Worm (Caenorhabditis elegans): ENCODE measurements around the gene rgs-5.

Gene rgs-5

DNA sequence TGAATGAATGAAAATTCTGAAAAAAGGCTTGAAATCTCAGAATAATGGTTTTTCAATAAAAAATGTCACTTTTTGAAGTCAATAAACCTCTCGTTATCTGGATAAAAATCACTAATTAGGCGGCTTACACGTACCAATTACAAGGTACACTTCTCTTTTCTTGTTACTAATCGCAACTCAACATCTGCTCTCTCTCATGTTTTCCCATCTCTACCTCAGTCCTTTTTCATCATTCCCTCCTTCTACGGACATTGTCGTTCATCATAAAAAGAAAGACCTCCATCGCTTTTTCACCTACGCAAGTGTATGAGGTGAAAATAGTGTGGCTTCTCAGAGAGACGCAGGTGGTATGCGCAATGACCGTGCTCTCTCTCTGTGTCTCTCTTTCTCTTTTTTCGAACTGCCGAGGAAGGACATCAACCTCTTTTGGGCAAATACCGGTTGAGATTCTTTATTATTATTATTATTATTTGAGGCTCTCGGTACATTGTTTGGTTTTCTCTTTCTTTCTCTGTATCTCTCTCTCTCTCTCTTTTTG lies 30.3 kb upstream of the rgs-5 start (continued):
- TF ChIP-seq blmp-1 (tag; optimal IDR thresholded peaks at IDR 0.05; ENCODE audit: insufficient read depth): no peak
- peak; percentile 49 for TF ChIP-seq fos-1 (tag; optimal IDR thresholded peaks at IDR 0.05)
- no peak for TF ChIP-seq lin-11 (tag; optimal IDR thresholded peaks at IDR 0.05)
- no peak for TF ChIP-seq snpc-4 (tag; optimal IDR thresholded peaks at IDR 0.05)
- TF ChIP-seq zag-1 (tag; optimal IDR thresholded peaks at IDR 0.05): no peak
- TF ChIP-seq nhr-237 (tag; optimal IDR thresholded peaks at IDR 0.05): no peak
- no peak for TF ChIP-seq nhr-77 (tag; optimal IDR thresholded peaks at IDR 0.05)
- TF ChIP-seq Y55F3AM.14 (GFP tag; optimal IDR thresholded peaks at IDR 0.05): no peak
- no peak for TF ChIP-seq unc-55 (GFP tag; optimal IDR thresholded peaks at IDR 0.05)
- TF ChIP-seq peb-1 (tag; optimal IDR thresholded peaks at IDR 0.05): no peak
- no peak for TF ChIP-seq alr-1 (tag; optimal IDR thresholded peaks at IDR 0.05)
- no peak for TF ChIP-seq nhr-11 (tag; optimal IDR thresholded peaks at IDR 0.05)
- no peak for TF ChIP-seq nhr-23 (tag; optimal IDR thresholded peaks at IDR 0.05)
- peak; percentile 5 for TF ChIP-seq F13H6.1 (tag; optimal IDR thresholded peaks at IDR 0.05)

ce11 chrIII:5674196-5674595 lies 24.2 kb upstream of the rgs-5 start:
- TF ChIP-seq egl-27 (tag; optimal IDR thresholded peaks at IDR 0.05) (no peak), fos-1 (tag; optimal IDR thresholded peaks at IDR 0.05) (no peak), peb-1 (tag; optimal IDR thresholded peaks at IDR 0.05) (no peak), nhr-25 (tag; optimal IDR thresholded peaks at IDR 0.05) (no peak), ztf-4 (tag; optimal IDR thresholded peaks at IDR 0.05) (no peak), blmp-1 (tag; optimal IDR thresholded peaks at IDR 0.05; ENCODE audit: insufficient read depth) (no peak)

DNA sequence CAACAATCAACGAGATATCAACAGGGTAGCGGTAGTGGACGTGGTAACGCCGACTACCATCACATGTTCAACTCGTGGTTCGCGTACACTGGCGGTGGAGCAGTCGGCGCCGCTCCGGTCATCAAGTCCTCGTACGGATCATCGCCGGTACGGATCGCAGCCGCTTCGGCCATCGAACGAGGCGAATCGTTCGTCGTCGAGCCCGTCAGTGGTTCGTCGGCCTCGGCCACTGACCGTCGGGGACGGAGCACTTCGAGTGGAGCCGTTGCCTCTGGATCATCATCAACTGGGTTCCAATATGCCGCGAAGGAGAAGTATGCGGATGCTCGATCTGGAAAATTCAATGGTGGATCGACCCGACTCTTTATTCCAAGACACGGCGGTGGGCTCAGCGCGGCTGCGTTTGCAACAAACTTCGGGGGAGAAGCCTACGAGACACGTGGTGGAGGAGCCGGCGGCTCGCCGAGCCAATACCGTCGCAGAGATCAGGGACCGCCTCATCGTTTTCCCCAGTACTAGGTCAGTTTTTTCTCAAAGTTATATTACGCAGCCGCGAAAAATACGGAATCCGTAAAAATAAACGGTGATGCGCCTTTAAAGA lies 22.9 kb upstream of the rgs-5 start:
- TF ChIP-seq nhr-237 (tag; optimal IDR thresholded peaks at IDR 0.05) (no peak), peb-1 (tag; optimal IDR thresholded peaks at IDR 0.05) (no peak), dmd-4 (tag; optimal IDR thresholded peaks at IDR 0.05) (no peak), lin-39 (tag; optimal IDR thresholded peaks at IDR 0.05) (no peak), mbf-1 (tag; optimal IDR thresholded peaks at IDR 0.05) (no peak), fos-1 (tag; optimal IDR thresholded peaks at IDR 0.05) (no peak), aly-2 (tag; optimal IDR thresholded peaks at IDR 0.05) (no peak), zag-1 (tag; optimal IDR thresholded peaks at IDR 0.05) (no peak), Y55F3AM.14 (GFP tag; optimal IDR thresholded peaks at IDR 0.05) (no peak), nhr-11 (tag; optimal IDR thresholded peaks at IDR 0.05) (no peak), nhr-77 (tag; optimal IDR thresholded peaks at IDR 0.05) (no peak), nhr-25 (tag; optimal IDR thresholded peaks at IDR 0.05) (no peak), nhr-21 (tag; optimal IDR thresholded peaks at IDR 0.05) (no peak)

- TF ChIP-seq zag-1 (tag; optimal IDR thresholded peaks at IDR 0.05) (no peak), gmeb-1 (tag; optimal IDR thresholded peaks at IDR 0.05) (no peak), peb-1 (tag; optimal IDR thresholded peaks at IDR 0.05) (no peak), mbf-1 (tag; optimal IDR thresholded peaks at IDR 0.05) (no peak), egl-27 (tag; optimal IDR thresholded peaks at IDR 0.05) (no peak), snpc-4 (tag; optimal IDR thresholded peaks at IDR 0.05) (no peak), nhr-23 (tag; optimal IDR thresholded peaks at IDR 0.05) (no peak), sma-9 (GFP tag; optimal IDR thresholded peaks at IDR 0.05) (no peak), sma-9 (tag; optimal IDR thresholded peaks at IDR 0.05) (no peak), ZK546.5 (tag; optimal IDR thresholded peaks at IDR 0.05) (no peak), lsy-2 (tag; optimal IDR thresholded peaks at IDR 0.05) (no peak), nhr-10 (tag; optimal IDR thresholded peaks at IDR 0.05) (no peak), nhr-77 (tag; optimal IDR thresholded peaks at IDR 0.05) (no peak)
Observed at ce11 chrIII:5677790-5678189, 20.6 kb upstream of the rgs-5 start, which contains the start of gene F54E7.9. Gene F54E7.9 (minus strand): TSS chrIII:5677890.

DNA sequence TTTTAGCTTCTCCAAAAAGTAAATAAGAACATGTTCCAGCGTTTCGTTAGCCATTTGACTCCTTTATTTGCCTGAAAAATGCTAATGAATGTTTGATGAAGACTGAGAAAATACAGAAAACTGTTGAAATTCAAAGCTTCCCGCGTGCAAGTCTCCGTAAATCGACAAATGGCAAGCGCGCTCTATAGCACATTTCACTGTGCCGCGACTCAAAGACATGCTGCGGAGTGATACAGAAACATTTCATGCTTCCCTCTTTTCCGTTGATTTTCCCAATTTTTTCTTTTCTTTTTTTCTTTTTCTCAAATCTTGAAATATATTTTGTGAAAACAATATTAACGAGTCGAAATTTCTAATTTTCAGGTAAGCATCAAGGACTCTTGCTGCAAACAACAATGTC lies 19.4 kb upstream of the rgs-5 start, which contains the start of the genes ska-3 and rps-12:
Gene ska-3, minus strand, starts transcription at position 71 of the 400 bp plus-strand sequence.
Gene rps-12, plus strand, starts transcription at position 364 of the 400 bp plus-strand sequence.
- TF ChIP-seq lin-39 (tag; optimal IDR thresholded peaks at IDR 0.05) (peak; percentile 85), nhr-77 (tag; optimal IDR thresholded peaks at IDR 0.05) (peak; percentile 94), ceh-16 (tag; optimal IDR thresholded peaks at IDR 0.05) (peak; percentile 94), unc-55 (GFP tag; optimal IDR thresholded peaks at IDR 0.05) (peak; percentile 100), lsy-2 (tag; optimal IDR thresholded peaks at IDR 0.05) (peak; percentile 94 to 98), aly-2 (tag; optimal IDR thresholded peaks at IDR 0.05) (no peak), ztf-1 (GFP tag; conservative IDR thresholded peaks at IDR 0.05) (no peak), dmd-4 (tag; optimal IDR thresholded peaks at IDR 0.05) (peak; percentile 79), nhr-129 (tag; optimal IDR thresholded peaks at IDR 0.05) (peak; percentile 99), skn-1 (tag; optimal IDR thresholded peaks at IDR 0.05) (peak; percentile 85), mdl-1 (tag; optimal IDR thresholded peaks at IDR 0.05) (peak; percentile 80 to 94), mab-5 (tag; optimal IDR thresholded peaks at IDR 0.05) (peak; percentile 97), elt-1 (tag; optimal IDR thresholded peaks at IDR 0.05) (no peak), peb-1 (tag; optimal IDR thresholded peaks at IDR 0.05) (no peak), nhr-10 (tag; optimal IDR thresholded peaks at IDR 0.05) (peak; percentile 90), lin-11 (tag; optimal IDR thresholded peaks at IDR 0.05) (peak; percentile 98), F13H6.1 (tag; optimal IDR thresholded peaks at IDR 0.05) (peak; percentile 98), unc-62 (GFP tag; optimal IDR thresholded peaks at IDR 0.05) (peak; percentile 84), sma-3 (GFP tag; optimal IDR thresholded peaks at IDR 0.05) (peak; percentile 99), lin-13 (GFP tag; optimal IDR thresholded peaks at IDR 0.05) (peak; percentile 98), C34F6.9 (tag; optimal IDR thresholded peaks at IDR 0.05) (peak; percentile 99), nhr-6 (tag; optimal IDR thresholded peaks at IDR 0.05) (peak; percentile 98), sem-4 (tag; optimal IDR thresholded peaks at IDR 0.05) (peak; percentile 99), elt-3 (tag; optimal IDR thresholded peaks at IDR 0.05) (no peak), ZK546.5 (tag; optimal IDR thresholded peaks at IDR 0.05) (peak; percentile 91), alr-1 (tag; optimal IDR thresholded peaks at IDR 0.05) (no peak)

Data from whole organism, L2 larva.